Worm (Caenorhabditis elegans): ENCODE measurements around the gene ZK262.9.

- TF ChIP-seq ama-1 (optimal IDR thresholded peaks at IDR 0.05): no peak
- TF ChIP-seq ama-1 (GFP tag; optimal IDR thresholded peaks at IDR 0.05): no peak
- no peak for TF ChIP-seq sea-2 (GFP tag; IDR thresholded peaks at IDR 0.05)
- no peak for TF ChIP-seq zim-3 (tag; optimal IDR thresholded peaks at IDR 0.05)
- no peak for TF ChIP-seq ets-4 (GFP tag; optimal IDR thresholded peaks at IDR 0.05)
- TF ChIP-seq lin-54 (GFP tag; optimal IDR thresholded peaks at IDR 0.05): no peak
- TF ChIP-seq xnd-1 (tag; optimal IDR thresholded peaks at IDR 0.05): no peak
- TF ChIP-seq hsf-1 (GFP tag; IDR thresholded peaks at IDR 0.05): no peak
- TF ChIP-seq madf-8 (GFP tag; conservative IDR thresholded peaks at IDR 0.05): no peak
Observed at ce11 chrV:18444118-18444517, 4.5 kb downstream of the ZK262.9 start, which contains the start of gene ZK228.1.

All from whole organism, young adult.